Fruit fly (Drosophila melanogaster) whole organism, embryonic: ENCODE results near the gene CG6052.

Experiments
- Asciz ChIP-seq: fragments of 200-800 bp; sonication (Bioruptor generic); optimal IDR thresholded peaks from 2 replicates; lab custom pipeline; 2017; ENCODE audit warnings: missing biosample characterization, mild to moderate bottlenecking, missing genetic modification characterization, missing genetic modification reagents
- Atf3 ChIP-seq: fragments of 200-800 bp; sonication (Bioruptor generic); optimal IDR thresholded peaks from 3 replicates; lab custom pipeline; 2016; ENCODE audit warnings: missing biosample characterization, missing genetic modification characterization
- BEAF-32 ChIP-seq: fragments of 200-800 bp; sonication (Bioruptor generic); optimal IDR thresholded peaks from 3 replicates; lab custom pipeline; 2017; ENCODE audit warnings: missing biosample characterization, missing genetic modification characterization, mild to moderate bottlenecking, moderate library complexity, missing genetic modification reagents
- CG10267 ChIP-seq: fragments of 200-800 bp; sonication (Bioruptor generic); optimal IDR thresholded peaks from 2 replicates; lab custom pipeline; 2018; ENCODE audit warnings: missing biosample characterization, mild to moderate bottlenecking, missing genetic modification characterization, moderate library complexity
- CG11560 ChIP-seq: fragments of 200-800 bp; sonication (Bioruptor generic); IDR thresholded peaks from 3 replicates; pipeline ENCODE4 v1.3.6; 2022; ENCODE audit warnings: missing biosample characterization, missing genetic modification characterization
- CG11723 ChIP-seq: fragments of 200-800 bp; sonication (Bioruptor generic); optimal IDR thresholded peaks from 2 replicates; lab custom pipeline; 2017; ENCODE audit warnings: missing biosample characterization, mild to moderate bottlenecking, missing genetic modification characterization
- CG12299 ChIP-seq: fragments of 200-800 bp; sonication (Bioruptor generic); optimal IDR thresholded peaks from 2 replicates; lab custom pipeline; 2018; ENCODE audit warnings: missing biosample characterization, mild to moderate bottlenecking, missing genetic modification characterization
- CG13894 ChIP-seq: fragments of 200-800 bp; sonication (Bioruptor generic); optimal IDR thresholded peaks from 3 replicates; lab custom pipeline; 2018; ENCODE audit warnings: missing biosample characterization, mild to moderate bottlenecking, missing genetic modification characterization, moderate library complexity
- CG14667 ChIP-seq: fragments of 200-800 bp; sonication (Bioruptor generic); IDR thresholded peaks from 2 replicates; pipeline ENCODE4 v1.3.6; 2022; ENCODE audit warnings: missing biosample characterization, missing genetic modification characterization
- CG14860 ChIP-seq: fragments of 200-800 bp; sonication (Bioruptor generic); IDR thresholded peaks from 3 replicates; pipeline ENCODE4 v1.3.6; 2022; ENCODE audit warnings: missing biosample characterization, missing genetic modification characterization; ENCODE audit not compliant: partially characterized antibody
- CG15011 ChIP-seq: fragments of 200-800 bp; sonication (Bioruptor generic); optimal IDR thresholded peaks from 3 replicates; lab custom pipeline; 2018; ENCODE audit warnings: missing biosample characterization, mild to moderate bottlenecking, missing genetic modification characterization
- CG16813 ChIP-seq: fragments of 200-800 bp; sonication (Bioruptor generic); IDR thresholded peaks from 3 replicates; pipeline ENCODE4 v1.3.6; 2022; ENCODE audit warnings: missing biosample characterization, missing genetic modification characterization; ENCODE audit not compliant: partially characterized antibody
- CG2202 ChIP-seq: fragments of 200-800 bp; sonication (Bioruptor generic); optimal IDR thresholded peaks from 2 replicates; lab custom pipeline; 2018; ENCODE audit warnings: missing biosample characterization, mild to moderate bottlenecking, missing genetic modification characterization
- CG2712 ChIP-seq: fragments of 200-800 bp; optimal IDR thresholded peaks from 3 replicates; lab custom pipeline; 2019; ENCODE audit warnings: missing biosample characterization, mild to moderate bottlenecking, missing genetic modification characterization, moderate library complexity
- CG30431 ChIP-seq: fragments of 200-800 bp; sonication (Bioruptor generic); optimal IDR thresholded peaks from 2 replicates; lab custom pipeline; 2017; ENCODE audit warnings: missing biosample characterization, missing genetic modification characterization
- CG31224 ChIP-seq: fragments of 200-800 bp; sonication (Bioruptor generic); IDR thresholded peaks from 2 replicates; pipeline ENCODE4 v1.3.6; 2022; ENCODE audit warnings: missing biosample characterization, missing genetic modification characterization
- CG31365 ChIP-seq: fragments of 200-800 bp; sonication (Bioruptor generic); optimal IDR thresholded peaks from 2 replicates; lab custom pipeline; 2018; ENCODE audit warnings: missing biosample characterization, mild to moderate bottlenecking, missing genetic modification characterization
- CG3163 ChIP-seq: fragments of 200-800 bp; sonication (Bioruptor generic); optimal IDR thresholded peaks from 3 replicates; lab custom pipeline; 2016; ENCODE audit warnings: missing biosample characterization, missing genetic modification characterization
- CG7357 ChIP-seq: fragments of 200-800 bp; sonication (Bioruptor generic); IDR thresholded peaks from 3 replicates; pipeline ENCODE4 v1.3.6; 2022; ENCODE audit warnings: missing biosample characterization, missing genetic modification characterization
- Dip3 ChIP-seq: fragments of 200-800 bp; sonication (Bioruptor generic); optimal IDR thresholded peaks from 3 replicates; lab custom pipeline; 2016; ENCODE audit warnings: missing biosample characterization, missing genetic modification characterization
- Doc3 ChIP-seq: fragments of 200-800 bp; sonication (Bioruptor generic); IDR thresholded peaks from 3 replicates; pipeline ENCODE4 v1.3.6; 2022; ENCODE audit warnings: missing biosample characterization, missing genetic modification characterization; ENCODE audit not compliant: partially characterized antibody
- Fer1 ChIP-seq: fragments of 200-800 bp; sonication (Bioruptor generic); optimal IDR thresholded peaks from 2 replicates; lab custom pipeline; 2017; ENCODE audit warnings: missing biosample characterization, mild to moderate bottlenecking, missing genetic modification characterization
- Fer3 ChIP-seq: fragments of 200-800 bp; sonication (Bioruptor generic); optimal IDR thresholded peaks from 2 replicates; lab custom pipeline; 2018; ENCODE audit warnings: missing biosample characterization, mild to moderate bottlenecking, missing genetic modification characterization, moderate library complexity
- HLH3B ChIP-seq: fragments of 200-800 bp; sonication (Bioruptor generic); IDR thresholded peaks from 2 replicates; pipeline ENCODE4 v1.3.6; 2022; ENCODE audit warnings: missing biosample characterization, missing genetic modification characterization
- Lim3 ChIP-seq: fragments of 200-800 bp; sonication (Bioruptor generic); IDR thresholded peaks from 2 replicates; pipeline ENCODE4 v1.3.6; 2022; ENCODE audit warnings: missing biosample characterization, missing genetic modification characterization
- NC2α ChIP-seq: fragments of 200-800 bp; sonication (Bioruptor generic); optimal IDR thresholded peaks from 2 replicates; lab custom pipeline; 2016; ENCODE audit warnings: missing biosample characterization, missing genetic modification characterization
- Ravus ChIP-seq: fragments of 200-800 bp; sonication (Bioruptor generic); IDR thresholded peaks from 2 replicates; pipeline ENCODE4 v1.3.6; 2022; ENCODE audit warnings: missing biosample characterization, missing genetic modification characterization
- Scr ChIP-seq: fragments of 200-800 bp; sonication (Bioruptor generic); IDR thresholded peaks from 2 replicates; pipeline ENCODE4 v1.3.6; 2022; ENCODE audit warnings: missing biosample characterization, missing genetic modification characterization; ENCODE audit not compliant: partially characterized antibody
- Sin3A ChIP-seq: fragments of >200 bp; optimal IDR thresholded peaks from 2 replicates; lab custom pipeline; 2018
- Vsx1 ChIP-seq: fragments of 200-800 bp; sonication (Bioruptor generic); optimal IDR thresholded peaks from 2 replicates; lab custom pipeline; 2017; ENCODE audit warnings: missing biosample characterization, mild to moderate bottlenecking, missing genetic modification characterization, missing genetic modification reagents
- abd-A ChIP-seq: fragments of 200-800 bp; sonication (Bioruptor generic); optimal IDR thresholded peaks from 3 replicates; lab custom pipeline; 2019; ENCODE audit warnings: missing biosample characterization, mild to moderate bottlenecking, missing genetic modification characterization, moderate library complexity
- az2 ChIP-seq: fragments of 200-800 bp; sonication (Bioruptor generic); optimal IDR thresholded peaks from 3 replicates; lab custom pipeline; 2016; ENCODE audit warnings: missing biosample characterization, missing genetic modification characterization
- corto ChIP-seq: fragments of 200-800 bp; sonication (Bioruptor generic); optimal IDR thresholded peaks from 2 replicates; lab custom pipeline; 2016; ENCODE audit warnings: missing biosample characterization, mild to moderate bottlenecking, missing genetic modification characterization, moderate library complexity
- exex ChIP-seq: fragments of 200-800 bp; sonication (Bioruptor generic); optimal IDR thresholded peaks from 4 replicates; lab custom pipeline; 2018; ENCODE audit warnings: missing biosample characterization, mild to moderate bottlenecking, missing genetic modification characterization, moderate library complexity
- insv ChIP-seq, 2 experiments: fragments of 200-800 bp; sonication (Bioruptor generic); optimal IDR thresholded peaks; 3 replicates each; lab custom pipeline; 2016 to 2018; ENCODE audit warnings: missing biosample characterization in 2 of 2, missing genetic modification characterization in 2 of 2
- ken ChIP-seq: fragments of 200-800 bp; sonication (Bioruptor generic); IDR thresholded peaks from 3 replicates; pipeline ENCODE4 v1.3.6; 2022; ENCODE audit warnings: missing biosample characterization, missing genetic modification characterization
- lbe ChIP-seq: fragments of 200-800 bp; sonication (Bioruptor generic); optimal IDR thresholded peaks from 2 replicates; lab custom pipeline; 2016; ENCODE audit warnings: missing biosample characterization, mild to moderate bottlenecking, missing genetic modification characterization
- lola ChIP-seq, 3 experiments: fragments of >200 bp in 2 of 3; fragments of 200-800 bp in 1 of 3; sonication (Bioruptor generic) in 1 of 3; optimal IDR thresholded peaks; 2 replicates each; lab custom pipeline; 2017 to 2019; ENCODE audit warnings: missing biosample characterization in 3 of 3, missing genetic modification characterization in 3 of 3, mild to moderate bottlenecking in 1 of 3, moderate library complexity in 1 of 3
- nerfin-2 ChIP-seq: fragments of 200-800 bp; sonication (Bioruptor generic); IDR thresholded peaks from 2 replicates; pipeline ENCODE4 v1.3.6; 2022; ENCODE audit warnings: missing biosample characterization, missing genetic modification characterization; ENCODE audit not compliant: partially characterized antibody
- oc ChIP-seq: fragments of 200-800 bp; sonication (Bioruptor generic); optimal IDR thresholded peaks from 2 replicates; lab custom pipeline; 2018; ENCODE audit warnings: missing biosample characterization, mild to moderate bottlenecking, missing genetic modification characterization, moderate library complexity
- scrt ChIP-seq: fragments of 200-800 bp; sonication (Bioruptor generic); optimal IDR thresholded peaks from 2 replicates; lab custom pipeline; 2018; ENCODE audit warnings: missing biosample characterization, mild to moderate bottlenecking, missing genetic modification characterization, moderate library complexity
- sisA ChIP-seq: fragments of 200-800 bp; sonication (Bioruptor generic); IDR thresholded peaks from 2 replicates; pipeline ENCODE4 v1.3.6; 2022; ENCODE audit warnings: missing biosample characterization, missing genetic modification characterization
- so ChIP-seq: fragments of 200-800 bp; sonication (Bioruptor generic); IDR thresholded peaks from 3 replicates; pipeline ENCODE4 v1.3.6; 2022; ENCODE audit warnings: missing biosample characterization, missing genetic modification characterization
- tin ChIP-seq: fragments of 200-800 bp; sonication (Bioruptor generic); optimal IDR thresholded peaks from 3 replicates; lab custom pipeline; 2016; ENCODE audit warnings: missing biosample characterization, missing genetic modification characterization
- tna ChIP-seq: fragments of 200-800 bp; sonication (Bioruptor generic); IDR thresholded peaks from 2 replicates; pipeline ENCODE4 v1.3.6; 2022; ENCODE audit warnings: missing biosample characterization, missing genetic modification characterization; ENCODE audit not compliant: partially characterized antibody
- usp ChIP-seq: fragments of >200 bp; optimal IDR thresholded peaks from 2 replicates; lab custom pipeline; 2017; ENCODE audit warnings: missing biosample characterization, missing genetic modification characterization
- z ChIP-seq: fragments of 200-800 bp; sonication (Bioruptor generic); IDR thresholded peaks from 3 replicates; pipeline ENCODE4 v1.3.6; 2022; ENCODE audit warnings: missing biosample characterization, missing genetic modification characterization
- zf30C ChIP-seq: fragments of 200-800 bp; sonication (Bioruptor generic); optimal IDR thresholded peaks from 3 replicates; lab custom pipeline; 2018; ENCODE audit warnings: missing biosample characterization, mild to moderate bottlenecking, missing genetic modification characterization

CG6052 gene

DNA sequence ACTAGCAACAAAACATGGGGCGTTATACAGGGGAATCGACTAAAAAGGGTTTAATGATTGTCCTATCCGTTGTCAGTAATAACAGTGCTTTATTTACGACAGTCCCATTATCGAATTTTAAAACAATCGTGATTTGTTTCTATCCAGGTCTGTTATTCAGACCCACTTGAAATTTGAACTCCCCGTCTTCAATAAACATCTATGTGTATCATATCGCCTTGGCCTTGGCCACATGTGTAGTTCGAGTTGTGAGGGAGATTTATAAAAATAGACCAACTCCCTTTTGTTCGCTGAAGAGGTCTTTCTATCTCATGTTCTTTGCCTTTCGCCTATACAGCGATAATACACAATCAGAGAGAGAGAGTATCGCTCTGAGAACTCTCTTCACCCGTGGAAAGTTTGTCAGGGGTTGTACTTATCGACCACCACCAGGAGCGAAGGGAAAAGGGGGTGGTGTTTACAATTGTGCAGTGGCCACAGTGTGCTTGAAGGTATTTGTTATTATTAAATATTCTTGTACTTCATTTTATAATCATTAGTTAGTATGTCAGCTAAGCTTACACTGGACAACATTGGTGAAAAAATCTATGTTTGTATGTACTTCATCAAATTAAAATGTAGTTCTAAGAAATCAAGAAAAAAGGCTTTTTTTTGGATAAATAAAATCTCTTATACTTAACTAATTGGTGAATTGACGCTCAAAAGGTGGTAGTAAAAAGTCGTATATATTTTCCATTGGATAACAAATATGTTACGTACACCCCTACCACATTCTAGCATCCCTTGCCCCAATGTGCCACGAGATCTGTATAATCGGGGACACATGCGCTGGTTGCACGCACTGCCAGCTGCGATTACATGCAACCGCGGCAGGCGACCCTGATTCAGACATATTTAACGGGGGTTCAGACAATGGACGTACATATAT lies 28.2 kb upstream of the CG6052 start (continued):
- peak; percentile 40; the same call in 2 of the 3 replicates for TF ChIP-seq so (GFP tag; lab: Robert Waterston, UW)
- TF ChIP-seq az2, result peak; percentile 79
- peak; percentile 71; the same call in 1 of the 2 replicates for TF ChIP-seq sisA (GFP tag; lab: Robert Waterston, UW)
- TF ChIP-seq tin (GFP tag; lab: Kevin White, UChicago), result peak; percentile 80
- TF ChIP-seq Asciz (GFP tag; lab: Kevin White, UChicago), result peak; percentile 82
- no peak for TF ChIP-seq abd-A (tag; lab: Kevin White, UChicago)
- peak; percentile 63 for TF ChIP-seq Vsx1 (GFP tag; lab: Kevin White, UChicago)
- TF ChIP-seq CG30431 (GFP tag; lab: Kevin White, UChicago), result peak; percentile 77
- TF ChIP-seq BEAF-32 (GFP tag; lab: Kevin White, UChicago), result no peak
- no peak for TF ChIP-seq CG11560 (tag; lab: Robert Waterston, UW)
- TF ChIP-seq Sin3A (lab: Kevin White, UChicago), result no peak
- TF ChIP-seq corto (GFP tag; lab: Kevin White, UChicago), result no peak
- TF ChIP-seq CG13894 (tag; lab: Kevin White, UChicago), result no peak
- peak; percentile 10 for TF ChIP-seq exex (tag; lab: Kevin White, UChicago)
- no peak for TF ChIP-seq CG31224 (GFP tag; lab: Robert Waterston, UW)
- TF ChIP-seq CG7357 (GFP tag; lab: Robert Waterston, UW), result peak; percentile 59; the same call in 1 of the 3 replicates
- TF ChIP-seq zf30C (GFP tag; lab: Kevin White, UChicago), result no peak
- TF ChIP-seq ken (GFP tag; lab: Robert Waterston, UW), result peak; percentile 20; the same call in 1 of the 3 replicates
- no peak for TF ChIP-seq CG31365 (tag; lab: Kevin White, UChicago)
- TF ChIP-seq Scr (GFP tag; lab: Robert Waterston, UW), result no peak
- peak; percentile 85 for TF ChIP-seq CG10267 (tag; lab: Kevin White, UChicago)
- TF ChIP-seq insv (GFP tag; optimal IDR thresholded peaks at IDR 0.05; lab: Kevin White, UChicago), result no peak
- TF ChIP-seq Doc3 (GFP tag; lab: Robert Waterston, UW), result no peak
- peak; percentile 64 for TF ChIP-seq HLH3B (GFP tag; lab: Robert Waterston, UW)
- TF ChIP-seq Fer1 (GFP tag; lab: Kevin White, UChicago), result no peak
- TF ChIP-seq Lim3 (GFP tag; lab: Robert Waterston, UW), result no peak
- peak; percentile 35 for TF ChIP-seq Fer3
- TF ChIP-seq usp, result no peak
- peak; percentile 14 for TF ChIP-seq scrt
- TF ChIP-seq tna (GFP tag; lab: Robert Waterston, UW), result no peak
- peak; percentile 94 for TF ChIP-seq CG2712 (tag; lab: Kevin White, UChicago)
- peak; percentile 52 for TF ChIP-seq NC2α (GFP tag; lab: Kevin White, UChicago)
- no peak for TF ChIP-seq CG14860 (GFP tag; lab: Robert Waterston, UW)
- TF ChIP-seq CG11723 (GFP tag; lab: Kevin White, UChicago), result peak; percentile 69
- TF ChIP-seq lbe (GFP tag; lab: Kevin White, UChicago), result no peak
- peak; percentile 64 for TF ChIP-seq oc (tag; lab: Kevin White, UChicago)
- TF ChIP-seq Dip3 (GFP tag; lab: Kevin White, UChicago), result no peak
- peak in 1 of 3 experiments; percentile 96 for TF ChIP-seq lola (GFP tag; optimal IDR thresholded peaks at IDR 0.05; lab: Kevin White, UChicago)
- TF ChIP-seq CG2202 (tag; lab: Kevin White, UChicago), result peak; percentile 84
- 0 out of 3 replicates have a peak, but pooled peaks have one; percentile 28 for TF ChIP-seq CG16813 (GFP tag; lab: Robert Waterston, UW)
- TF ChIP-seq Atf3 (GFP tag; lab: Kevin White, UChicago), result peak; percentile 44
- no peak for TF ChIP-seq Ravus (GFP tag; lab: Robert Waterston, UW)
- TF ChIP-seq CG3163, result no peak
- peak; percentile 43; the same call in 1 of the 2 replicates for TF ChIP-seq CG14667 (GFP tag; lab: Robert Waterston, UW)
- no peak for TF ChIP-seq z (GFP tag; lab: Robert Waterston, UW)
- TF ChIP-seq CG12299 (tag; lab: Kevin White, UChicago), result peak; percentile 55
- TF ChIP-seq CG15011 (GFP tag; lab: Kevin White, UChicago), result peak; percentile 62
- TF ChIP-seq nerfin-2, result no peak
